Fruit fly (Drosophila melanogaster): Measurements from ENCODE around the gene CG15385.
A peak's percentile ranks its signal among the peaks of the same experiment; 100 is the strongest.

Gene CG15385

dm6 chr2L:2173191-2173590, 39.2 kb downstream of the CG15385 start:
- 0 out of 4 replicates have a peak, but pooled peaks have one; percentile 54 for TF ChIP-seq chinmo (GFP tag; IDR thresholded peaks at IDR 0.05; ENCODE audit: partially characterized antibody)
- TF ChIP-seq seq (GFP tag; IDR thresholded peaks at IDR 0.05): no peak
- TF ChIP-seq crol (GFP tag; IDR thresholded peaks at IDR 0.05): peak; percentile 78
- peak; percentile 56 for TF ChIP-seq CG9437 (GFP tag; optimal IDR thresholded peaks at IDR 0.05)

- TF ChIP-seq CG18262 (tag; optimal IDR thresholded peaks at IDR 0.05) (peak; percentile 34), h (optimal IDR thresholded peaks at IDR 0.05) (no peak), CG2678 (tag; optimal IDR thresholded peaks at IDR 0.05) (peak; percentile 12), luna (GFP tag; optimal IDR thresholded peaks at IDR 0.05) (no peak), CG12391 (tag; optimal IDR thresholded peaks at IDR 0.05) (peak; percentile 20), eve (GFP tag; optimal IDR thresholded peaks at IDR 0.05) (peak in 1 of 2 experiments; percentile 41), prd (optimal IDR thresholded peaks at IDR 0.05) (no peak), prd (GFP tag; IDR thresholded peaks at IDR 0.05) (peak; percentile 26; the same call in 1 of the 3 replicates), CG4360 (GFP tag; IDR thresholded peaks at IDR 0.05) (0 out of 2 replicates have a peak, but pooled peaks have one; percentile 16), lbe (GFP tag; optimal IDR thresholded peaks at IDR 0.05) (no peak), CG15479 (GFP tag; optimal IDR thresholded peaks at IDR 0.05) (peak; percentile 92), phol (tag; optimal IDR thresholded peaks at IDR 0.05) (peak; percentile 7), pita (GFP tag; optimal IDR thresholded peaks at IDR 0.05) (no peak), seq (GFP tag; IDR thresholded peaks at IDR 0.05) (no peak), D (optimal IDR thresholded peaks at IDR 0.05) (peak; percentile 98), D (GFP tag; optimal IDR thresholded peaks at IDR 0.05) (no peak), Hr51 (GFP tag; optimal IDR thresholded peaks at IDR 0.05) (peak in 1 of 2 experiments; percentile 13), Ets97D (GFP tag; optimal IDR thresholded peaks at IDR 0.05) (no peak), CG7839 (tag; optimal IDR thresholded peaks at IDR 0.05) (peak; percentile 4), kni (GFP tag; optimal IDR thresholded peaks at IDR 0.05) (peak; percentile 4), gem (tag; optimal IDR thresholded peaks at IDR 0.05) (peak; percentile 49), ranshi (GFP tag; IDR thresholded peaks at IDR 0.05) (no peak), dmrt11E (tag; optimal IDR thresholded peaks at IDR 0.05) (peak; percentile 4), dmrt99B (tag; optimal IDR thresholded peaks at IDR 0.05) (peak; percentile 5), CG11504 (tag; optimal IDR thresholded peaks at IDR 0.05) (peak; percentile 9), CG14710 (tag; optimal IDR thresholded peaks at IDR 0.05) (peak; percentile 8), zen (tag; optimal IDR thresholded peaks at IDR 0.05) (peak; percentile 54), lola (GFP tag; optimal IDR thresholded peaks at IDR 0.05) (peak in 1 of 3 experiments; percentile 3), Vsx1 (GFP tag; optimal IDR thresholded peaks at IDR 0.05) (no peak), B-H2 (GFP tag; optimal IDR thresholded peaks at IDR 0.05) (no peak), pros (GFP tag; optimal IDR thresholded peaks at IDR 0.05) (peak; percentile 38), Dll (GFP tag; IDR thresholded peaks at IDR 0.05; ENCODE audit: partially characterized antibody) (no peak), Blimp-1 (GFP tag; optimal IDR thresholded peaks at IDR 0.05) (peak; percentile 1), CG30403 (GFP tag; optimal IDR thresholded peaks at IDR 0.05) (peak; percentile 21), CG10979 (tag; optimal IDR thresholded peaks at IDR 0.05) (peak; percentile 37), ci (GFP tag; IDR thresholded peaks at IDR 0.05) (0 out of 3 replicates have a peak, but pooled peaks have one; percentile 8), CG13624 (GFP tag; optimal IDR thresholded peaks at IDR 0.05) (peak; percentile 8), grn (GFP tag; optimal IDR thresholded peaks at IDR 0.05) (peak; percentile 4), Sin3A (optimal IDR thresholded peaks at IDR 0.05) (no peak), zf30C (GFP tag; optimal IDR thresholded peaks at IDR 0.05) (peak; percentile 43), cad (GFP tag; optimal IDR thresholded peaks at IDR 0.05) (no peak), sens (GFP tag) (peak; percentile 75), CG6765 (GFP tag; optimal IDR thresholded peaks at IDR 0.05) (no peak), CG9727 (GFP tag; optimal IDR thresholded peaks at IDR 0.05) (peak; percentile 15)
These were observed 39.8 kb downstream of the CG15385 start for dm6 chr2L:2172460-2173121.
